Worm (Caenorhabditis elegans): ENCODE results near the gene paic-1.

paic-1 gene

DNA sequence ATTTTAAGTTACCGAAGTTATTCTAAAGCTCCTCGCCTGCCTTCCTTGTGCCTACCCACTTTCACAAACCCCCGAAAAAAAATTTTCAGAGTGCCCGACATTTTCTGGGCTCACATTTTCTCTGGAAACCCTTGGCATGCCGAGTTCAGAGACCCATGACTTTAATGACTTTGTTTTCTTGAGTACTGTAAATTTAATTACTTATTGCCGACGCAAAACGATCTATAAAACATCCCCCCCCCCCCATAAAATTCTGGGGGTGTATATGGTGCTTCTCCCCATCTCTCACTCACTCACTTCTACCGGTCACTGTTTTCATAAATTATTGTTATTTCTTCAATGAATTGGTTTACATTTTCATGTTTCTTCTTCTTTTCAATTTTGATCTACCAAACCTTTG lies 4.4 kb downstream of the paic-1 start, which contains the start of gene try-9:
Gene try-9, plus strand, starts transcription at position 301 of the 400 bp plus-strand sequence.
- TF ChIP-seq mdl-1 (tag; optimal IDR thresholded peaks at IDR 0.05) (no peak), ceh-16 (tag; optimal IDR thresholded peaks at IDR 0.05) (no peak), nhr-77 (tag; optimal IDR thresholded peaks at IDR 0.05) (no peak), peb-1 (tag; optimal IDR thresholded peaks at IDR 0.05) (no peak), gmeb-1 (tag; optimal IDR thresholded peaks at IDR 0.05) (no peak), nhr-10 (tag; optimal IDR thresholded peaks at IDR 0.05) (no peak)

DNA sequence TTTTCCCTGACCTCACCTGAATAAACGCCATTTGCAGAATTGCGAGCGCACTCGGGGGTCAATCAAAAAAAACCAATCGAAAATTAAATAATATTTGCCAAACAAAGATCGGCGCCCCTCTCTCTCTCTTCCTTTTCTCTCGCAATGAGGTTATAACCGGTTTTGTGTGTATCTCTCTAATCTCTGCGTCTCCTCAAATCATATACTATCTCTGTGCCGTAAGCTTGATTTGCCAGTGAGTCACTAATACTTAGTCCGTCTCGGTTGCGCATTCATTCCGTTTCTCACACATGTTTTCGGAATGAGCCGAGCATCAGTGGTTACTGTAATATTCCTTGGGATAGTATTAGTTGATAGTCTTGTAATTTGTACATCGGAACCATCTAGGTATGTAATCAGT lies 10.2 kb downstream of the paic-1 start:
- TF ChIP-seq sma-9 (GFP tag; optimal IDR thresholded peaks at IDR 0.05), result no peak
- TF ChIP-seq sma-9 (tag; optimal IDR thresholded peaks at IDR 0.05), result no peak
- peak; percentile 41 for TF ChIP-seq F13H6.1 (tag; optimal IDR thresholded peaks at IDR 0.05)
- TF ChIP-seq sma-3 (GFP tag; optimal IDR thresholded peaks at IDR 0.05), result peak; percentile 25
- TF ChIP-seq fos-1 (tag; optimal IDR thresholded peaks at IDR 0.05), result peak; percentile 37
- no peak for TF ChIP-seq nhr-12 (tag; optimal IDR thresholded peaks at IDR 0.05)

DNA sequence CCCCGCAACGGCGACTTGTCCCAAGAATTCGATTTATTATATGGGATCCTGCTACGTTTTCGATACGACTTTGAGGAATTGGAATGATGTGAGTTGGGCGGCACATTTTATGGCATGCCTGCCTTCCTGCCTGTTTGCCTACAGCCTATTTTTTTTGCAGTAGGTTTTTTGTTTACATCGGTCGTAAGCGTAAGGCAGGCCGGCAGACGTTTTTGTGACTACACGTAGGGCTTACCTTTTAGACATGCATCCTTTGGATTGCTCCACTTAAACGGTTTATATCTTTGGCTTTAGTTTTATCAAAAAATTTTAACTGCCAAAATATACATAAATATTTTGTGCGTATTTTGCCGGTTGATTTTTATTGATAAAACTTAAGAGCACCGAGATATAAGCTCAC lies 13.1 kb downstream of the paic-1 start:
- TF ChIP-seq ztf-1 (GFP tag; conservative IDR thresholded peaks at IDR 0.05) (no peak), crh-2 (tag; optimal IDR thresholded peaks at IDR 0.05) (no peak), lin-13 (GFP tag; optimal IDR thresholded peaks at IDR 0.05) (no peak), ceh-16 (tag; optimal IDR thresholded peaks at IDR 0.05) (no peak), mab-5 (tag; optimal IDR thresholded peaks at IDR 0.05) (no peak), snpc-4 (tag; optimal IDR thresholded peaks at IDR 0.05) (no peak), sma-9 (GFP tag; optimal IDR thresholded peaks at IDR 0.05) (no peak), sma-9 (tag; optimal IDR thresholded peaks at IDR 0.05) (no peak), nhr-129 (tag; optimal IDR thresholded peaks at IDR 0.05) (no peak), mdl-1 (tag; optimal IDR thresholded peaks at IDR 0.05) (no peak), unc-62 (GFP tag; optimal IDR thresholded peaks at IDR 0.05) (no peak), alr-1 (tag; optimal IDR thresholded peaks at IDR 0.05) (no peak), peb-1 (tag; optimal IDR thresholded peaks at IDR 0.05) (no peak), F13H6.1 (tag; optimal IDR thresholded peaks at IDR 0.05) (no peak), nhr-25 (tag; optimal IDR thresholded peaks at IDR 0.05) (no peak)

DNA sequence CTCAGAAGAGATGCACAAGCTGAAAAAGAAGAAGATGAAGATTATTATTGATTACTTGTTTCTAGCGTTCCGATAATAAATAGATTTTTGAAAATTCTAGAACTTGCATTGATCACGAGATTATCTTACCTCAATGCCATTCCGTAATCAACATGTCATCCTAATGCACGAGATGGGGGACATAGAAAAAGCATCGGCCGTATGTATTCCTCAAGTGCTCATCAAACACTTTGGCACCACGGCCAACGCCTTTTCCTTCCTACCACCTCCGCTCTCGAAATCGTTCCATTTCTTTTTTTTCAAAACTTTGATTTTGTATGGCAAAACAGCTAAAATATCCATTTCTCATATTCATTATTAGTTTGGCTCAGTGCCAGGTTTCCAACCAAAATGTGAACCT lies 13.6 kb downstream of the paic-1 start, which contains the start of gene lat-2:
Gene lat-2, plus strand, starts transcription at position 301 of the 400 bp plus-strand sequence.
- no peak for TF ChIP-seq nhr-129 (tag; optimal IDR thresholded peaks at IDR 0.05)
- no peak for TF ChIP-seq nhr-21 (tag; optimal IDR thresholded peaks at IDR 0.05)
- no peak for TF ChIP-seq sem-4 (tag; optimal IDR thresholded peaks at IDR 0.05)
- no peak for TF ChIP-seq mab-5 (tag; optimal IDR thresholded peaks at IDR 0.05)
- TF ChIP-seq unc-55 (GFP tag; optimal IDR thresholded peaks at IDR 0.05), result no peak
- TF ChIP-seq ztf-4 (tag; optimal IDR thresholded peaks at IDR 0.05), result no peak

DNA sequence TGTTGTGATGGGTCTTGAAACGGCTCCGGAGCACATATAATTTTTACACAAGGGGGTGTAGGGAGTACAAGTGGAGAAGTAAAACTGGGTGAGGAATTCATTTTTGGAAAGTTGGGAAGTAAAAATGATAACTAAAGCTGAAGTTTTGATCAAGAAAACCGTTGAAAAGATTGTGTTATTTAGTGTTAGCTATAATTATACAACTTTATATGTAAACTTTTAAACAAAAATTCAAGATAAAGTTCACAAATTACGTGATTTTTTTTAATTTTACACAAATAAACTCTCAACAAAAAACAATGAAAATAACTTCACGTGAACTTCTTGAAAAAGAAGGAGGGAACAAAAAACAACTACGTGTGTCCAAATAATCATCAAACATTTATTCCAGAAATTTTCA lies 17.1 kb downstream of the paic-1 start, which contains the start of the genes H20J04.7 and H20J04.1:
Gene H20J04.7, minus strand, starts transcription at position 101 of the 400 bp plus-strand sequence.
Gene H20J04.1, plus strand, starts transcription at position 397 of the 400 bp plus-strand sequence.
- TF ChIP-seq nhr-12 (tag; optimal IDR thresholded peaks at IDR 0.05) (no peak), ztf-4 (tag; optimal IDR thresholded peaks at IDR 0.05) (no peak), skn-1 (tag; optimal IDR thresholded peaks at IDR 0.05) (no peak), nhr-25 (tag; optimal IDR thresholded peaks at IDR 0.05) (no peak), sma-9 (GFP tag; optimal IDR thresholded peaks at IDR 0.05) (no peak), sma-9 (tag; optimal IDR thresholded peaks at IDR 0.05) (no peak), aly-2 (tag; optimal IDR thresholded peaks at IDR 0.05) (no peak), sma-3 (GFP tag; optimal IDR thresholded peaks at IDR 0.05) (no peak), nhr-77 (tag; optimal IDR thresholded peaks at IDR 0.05) (no peak), unc-39 (tag; optimal IDR thresholded peaks at IDR 0.05) (no peak), R02D3.7 (tag; optimal IDR thresholded peaks at IDR 0.05) (no peak), nhr-21 (tag; optimal IDR thresholded peaks at IDR 0.05) (no peak), sem-4 (tag; optimal IDR thresholded peaks at IDR 0.05) (no peak)

DNA sequence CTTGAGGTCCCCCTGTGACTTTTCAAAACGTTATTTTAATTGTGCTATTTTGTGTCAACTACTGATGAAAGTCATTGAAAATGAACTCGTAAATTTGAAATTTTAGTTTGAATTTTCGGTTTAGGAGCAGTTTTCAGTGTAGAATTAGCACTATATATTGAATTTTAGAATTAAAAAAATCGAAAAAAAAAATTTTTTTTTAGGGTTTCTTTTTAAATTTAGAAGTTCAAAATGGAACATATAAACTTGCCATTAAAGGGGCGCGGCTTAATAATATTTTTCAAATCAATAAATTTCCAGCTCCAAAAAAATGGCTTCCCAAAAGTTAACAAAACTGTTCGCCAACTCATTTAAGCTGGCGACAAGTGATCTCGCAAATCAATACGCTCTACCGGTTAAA lies 21.4 kb downstream of the paic-1 start, which contains the start of gene H20J04.9:
Gene H20J04.9, plus strand, starts transcription at position 301 of the 400 bp plus-strand sequence.
- TF ChIP-seq ceh-16 (tag; optimal IDR thresholded peaks at IDR 0.05), result no peak
- TF ChIP-seq C34F6.9 (tag; optimal IDR thresholded peaks at IDR 0.05), result no peak
- no peak for TF ChIP-seq nhr-23 (tag; optimal IDR thresholded peaks at IDR 0.05)

All from whole organism, L2 larva.